Fruit fly (Drosophila melanogaster) whole organism, embryonic: ENCODE results near the gene CG17839.

Experiments used
- C15 ChIP-seq: fragments of 200-800 bp; sonication (Bioruptor generic); IDR thresholded peaks from 3 replicates; pipeline ENCODE4 v1.3.6; 2022; ENCODE audit warnings: missing biosample characterization, missing genetic modification characterization
- CG10366 ChIP-seq: fragments of 200-800 bp; sonication (Bioruptor generic); IDR thresholded peaks from 2 replicates; pipeline ENCODE4 v1.3.6; 2022; ENCODE audit warnings: missing biosample characterization, missing genetic modification characterization
- CG10565 ChIP-seq: fragments of 200-800 bp; sonication (Bioruptor generic); optimal IDR thresholded peaks from 3 replicates; lab custom pipeline; 2016; ENCODE audit warnings: missing biosample characterization, mild to moderate bottlenecking, missing genetic modification characterization
- CG12071 ChIP-seq: fragments of 200-800 bp; sonication (Bioruptor generic); optimal IDR thresholded peaks from 3 replicates; lab custom pipeline; 2018; ENCODE audit warnings: missing biosample characterization, mild to moderate bottlenecking, missing genetic modification characterization
- CG13424 ChIP-seq: fragments of 200-800 bp; sonication (Bioruptor generic); optimal IDR thresholded peaks from 2 replicates; lab custom pipeline; 2019; ENCODE audit warnings: missing biosample characterization, mild to moderate bottlenecking, missing genetic modification characterization, moderate library complexity
- CG14667 ChIP-seq: fragments of 200-800 bp; sonication (Bioruptor generic); IDR thresholded peaks from 2 replicates; pipeline ENCODE4 v1.3.6; 2022; ENCODE audit warnings: missing biosample characterization, missing genetic modification characterization
- CG15011 ChIP-seq: fragments of 200-800 bp; sonication (Bioruptor generic); optimal IDR thresholded peaks from 3 replicates; lab custom pipeline; 2018; ENCODE audit warnings: missing biosample characterization, mild to moderate bottlenecking, missing genetic modification characterization
- CG15073 ChIP-seq: fragments of 200-800 bp; sonication (Bioruptor generic); optimal IDR thresholded peaks from 2 replicates; lab custom pipeline; 2016; ENCODE audit warnings: missing biosample characterization, missing genetic modification characterization
- CG15696 ChIP-seq: fragments of 200-800 bp; sonication (Bioruptor generic); optimal IDR thresholded peaks from 2 replicates; lab custom pipeline; 2019; ENCODE audit warnings: missing biosample characterization, mild to moderate bottlenecking, missing genetic modification characterization, moderate library complexity
- CG17612 ChIP-seq: fragments of 200-800 bp; sonication (Bioruptor generic); IDR thresholded peaks from 2 replicates; pipeline ENCODE4 v1.3.6; 2022; ENCODE audit warnings: missing biosample characterization, missing genetic modification characterization
- CG2678 ChIP-seq: fragments of 200-800 bp; sonication (Bioruptor generic); optimal IDR thresholded peaks from 3 replicates; lab custom pipeline; 2019; ENCODE audit warnings: missing biosample characterization, mild to moderate bottlenecking, missing genetic modification characterization, moderate library complexity
- CG30020 ChIP-seq: fragments of 200-800 bp; optimal IDR thresholded peaks from 2 replicates; lab custom pipeline; 2019; ENCODE audit warnings: missing biosample characterization, mild to moderate bottlenecking, missing genetic modification characterization, moderate library complexity
- CG33557 ChIP-seq: fragments of 200-800 bp; sonication (Bioruptor generic); optimal IDR thresholded peaks from 2 replicates; lab custom pipeline; 2019; ENCODE audit warnings: missing biosample characterization, mild to moderate bottlenecking, missing genetic modification characterization, moderate library complexity
- CG34376 ChIP-seq: fragments of 200-800 bp; sonication (Bioruptor generic); optimal IDR thresholded peaks from 2 replicates; lab custom pipeline; 2018; ENCODE audit warnings: missing biosample characterization, mild to moderate bottlenecking, missing genetic modification characterization
- CG3726 ChIP-seq: fragments of 200-800 bp; sonication (Bioruptor generic); IDR thresholded peaks from 3 replicates; pipeline ENCODE4, ENCODE4 v1.3.6; 2022; ENCODE audit warnings: missing biosample characterization, missing genetic modification characterization
- CG5245 ChIP-seq: fragments of 200-800 bp; sonication (Bioruptor generic); optimal IDR thresholded peaks from 3 replicates; lab custom pipeline; 2016; ENCODE audit warnings: missing biosample characterization, missing genetic modification characterization
- CG7839 ChIP-seq: fragments of 200-800 bp; sonication (Bioruptor generic); optimal IDR thresholded peaks from 3 replicates; lab custom pipeline; 2018; ENCODE audit warnings: missing biosample characterization, mild to moderate bottlenecking, missing genetic modification characterization, moderate library complexity
- CG7987 ChIP-seq: fragments of 200-800 bp; sonication (Bioruptor generic); optimal IDR thresholded peaks from 2 replicates; lab custom pipeline; 2018; ENCODE audit warnings: missing biosample characterization, mild to moderate bottlenecking, missing genetic modification characterization, moderate library complexity
- CG9215 ChIP-seq: fragments of 200-800 bp; sonication (Bioruptor generic); IDR thresholded peaks from 2 replicates; pipeline ENCODE4 v1.3.6; 2022; ENCODE audit warnings: missing biosample characterization, missing genetic modification characterization
- CG9727 ChIP-seq: fragments of 200-800 bp; sonication (Bioruptor generic); optimal IDR thresholded peaks from 3 replicates; lab custom pipeline; 2017; ENCODE audit warnings: missing biosample characterization, mild to moderate bottlenecking, missing genetic modification characterization
- Deaf1 ChIP-seq: fragments of 200-800 bp; optimal IDR thresholded peaks from 3 replicates; lab custom pipeline; 2019; ENCODE audit warnings: missing biosample characterization, mild to moderate bottlenecking, missing genetic modification characterization, moderate library complexity
- Dip2 ChIP-seq: fragments of 200-800 bp; sonication (Bioruptor generic); IDR thresholded peaks from 2 replicates; pipeline ENCODE4 v1.3.6; 2022; ENCODE audit warnings: missing biosample characterization, missing genetic modification characterization
- H15 ChIP-seq: fragments of 200-800 bp; sonication (Bioruptor generic); IDR thresholded peaks from 3 replicates; pipeline ENCODE4 v1.3.6; 2022; ENCODE audit warnings: missing biosample characterization, missing genetic modification characterization
- Hr39 ChIP-seq: fragments of >200 bp; optimal IDR thresholded peaks from 2 replicates; lab custom pipeline; 2017
- Hr51 ChIP-seq, 2 experiments: fragments of 200-800 bp; sonication (Bioruptor generic); optimal IDR thresholded peaks; 2 replicates in 1 of 2; 3 replicates in 1 of 2; lab custom pipeline; 2016 to 2018; ENCODE audit warnings: missing biosample characterization in 2 of 2, missing genetic modification characterization in 2 of 2, mild to moderate bottlenecking in 1 of 2, moderate library complexity in 1 of 2
- Neu2 ChIP-seq: fragments of 200-800 bp; sonication (Bioruptor generic); optimal IDR thresholded peaks from 3 replicates; lab custom pipeline; 2016; ENCODE audit warnings: missing biosample characterization, missing genetic modification characterization, borderline replicate concordance
- Ssrp ChIP-seq: fragments of 200-800 bp; sonication (Bioruptor generic); optimal IDR thresholded peaks from 2 replicates; lab custom pipeline; 2018; ENCODE audit warnings: missing biosample characterization, mild to moderate bottlenecking, missing genetic modification characterization, moderate library complexity
- TFAM ChIP-seq: fragments of 200-800 bp; sonication (Bioruptor generic); optimal IDR thresholded peaks from 2 replicates; lab custom pipeline; 2017; ENCODE audit warnings: missing biosample characterization, missing genetic modification characterization, inconsistent platforms
- Xrp1 ChIP-seq: fragments of 200-800 bp; sonication (Bioruptor generic); IDR thresholded peaks from 2 replicates; pipeline ENCODE4 v1.3.6; 2022; ENCODE audit warnings: missing biosample characterization, missing genetic modification characterization
- ash1 ChIP-seq: fragments of 200-800 bp; sonication (Bioruptor generic); optimal IDR thresholded peaks from 2 replicates; lab custom pipeline; 2018; ENCODE audit warnings: missing biosample characterization, mild to moderate bottlenecking, missing genetic modification characterization
- bcd ChIP-seq: fragments of 200-800 bp; sonication (Bioruptor generic); optimal IDR thresholded peaks from 2 replicates; lab custom pipeline; 2017; ENCODE audit warnings: missing biosample characterization, mild to moderate bottlenecking, missing genetic modification characterization
- cwo ChIP-seq: fragments of 200-800 bp; sonication (Bioruptor generic); optimal IDR thresholded peaks from 3 replicates; lab custom pipeline; 2017; ENCODE audit warnings: missing biosample characterization, missing genetic modification characterization, mild to moderate bottlenecking, moderate library complexity, missing genetic modification reagents
- danr ChIP-seq: fragments of 200-800 bp; sonication (Bioruptor generic); IDR thresholded peaks from 2 replicates; pipeline ENCODE4 v1.3.6; 2022; ENCODE audit warnings: missing biosample characterization, missing genetic modification characterization
- dm ChIP-seq: fragments of 200-800 bp; sonication (Bioruptor generic); optimal IDR thresholded peaks from 3 replicates; lab custom pipeline; 2016; ENCODE audit warnings: missing biosample characterization, missing genetic modification characterization
- fd96Cb ChIP-seq: fragments of 200-800 bp; sonication (Bioruptor generic); optimal IDR thresholded peaks from 2 replicates; lab custom pipeline; 2018; ENCODE audit warnings: missing biosample characterization, mild to moderate bottlenecking, missing genetic modification characterization, moderate library complexity
- lov ChIP-seq, 2 experiments: fragments of 200-800 bp in 1 of 2; fragments of >200 bp in 1 of 2; sonication (Bioruptor generic) in 1 of 2; IDR thresholded peaks in 1 of 2; optimal IDR thresholded peaks in 1 of 2; 2 replicates in 1 of 2; 3 replicates in 1 of 2; pipeline versions ENCODE4 v1.3.6 to Lab custom; 2017 to 2022; ENCODE audit warnings: missing biosample characterization in 1 of 2, missing genetic modification characterization in 1 of 2
- maf-S ChIP-seq: fragments of 200-800 bp; sonication (Bioruptor generic); optimal IDR thresholded peaks from 2 replicates; lab custom pipeline; 2016; ENCODE audit warnings: missing biosample characterization, missing genetic modification characterization
- pb ChIP-seq: fragments of 200-800 bp; sonication (Bioruptor generic); optimal IDR thresholded peaks from 3 replicates; lab custom pipeline; 2016; ENCODE audit warnings: missing biosample characterization, missing genetic modification characterization
- pfk ChIP-seq: fragments of 200-800 bp; sonication (Bioruptor generic); optimal IDR thresholded peaks from 2 replicates; lab custom pipeline; 2018; ENCODE audit warnings: missing biosample characterization, mild to moderate bottlenecking, missing genetic modification characterization, moderate library complexity
- shn ChIP-seq: fragments of 200-800 bp; sonication (Bioruptor generic); optimal IDR thresholded peaks from 3 replicates; lab custom pipeline; 2016; ENCODE audit warnings: missing biosample characterization, missing genetic modification characterization
- trem ChIP-seq: fragments of 200-800 bp; optimal IDR thresholded peaks from 3 replicates; lab custom pipeline; 2019; ENCODE audit warnings: missing biosample characterization, mild to moderate bottlenecking, missing genetic modification characterization, moderate library complexity
- tup ChIP-seq: fragments of 200-800 bp; sonication (Bioruptor generic); optimal IDR thresholded peaks from 2 replicates; lab custom pipeline; 2016; ENCODE audit warnings: missing biosample characterization, mild to moderate bottlenecking, missing genetic modification characterization, moderate library complexity
- unpg ChIP-seq: fragments of 200-800 bp; sonication (Bioruptor generic); optimal IDR thresholded peaks from 3 replicates; lab custom pipeline; 2018; ENCODE audit warnings: missing biosample characterization, mild to moderate bottlenecking, missing genetic modification characterization, moderate library complexity
- vfl ChIP-seq: fragments of 200-800 bp; sonication (Bioruptor generic); optimal IDR thresholded peaks from 2 replicates; lab custom pipeline; 2016; ENCODE audit warnings: missing biosample characterization, missing genetic modification characterization
- vnd ChIP-seq: fragments of 200-800 bp; sonication (Bioruptor generic); IDR thresholded peaks from 3 replicates; pipeline ENCODE4 v1.3.6; 2022; ENCODE audit warnings: missing biosample characterization, missing genetic modification characterization; ENCODE audit not compliant: partially characterized antibody
- vvl ChIP-seq: fragments of 200-800 bp; sonication (Bioruptor generic); IDR thresholded peaks from 2 replicates; pipeline ENCODE4 v1.3.6; 2022; ENCODE audit warnings: missing biosample characterization, missing genetic modification characterization

Gene CG17839

DNA sequence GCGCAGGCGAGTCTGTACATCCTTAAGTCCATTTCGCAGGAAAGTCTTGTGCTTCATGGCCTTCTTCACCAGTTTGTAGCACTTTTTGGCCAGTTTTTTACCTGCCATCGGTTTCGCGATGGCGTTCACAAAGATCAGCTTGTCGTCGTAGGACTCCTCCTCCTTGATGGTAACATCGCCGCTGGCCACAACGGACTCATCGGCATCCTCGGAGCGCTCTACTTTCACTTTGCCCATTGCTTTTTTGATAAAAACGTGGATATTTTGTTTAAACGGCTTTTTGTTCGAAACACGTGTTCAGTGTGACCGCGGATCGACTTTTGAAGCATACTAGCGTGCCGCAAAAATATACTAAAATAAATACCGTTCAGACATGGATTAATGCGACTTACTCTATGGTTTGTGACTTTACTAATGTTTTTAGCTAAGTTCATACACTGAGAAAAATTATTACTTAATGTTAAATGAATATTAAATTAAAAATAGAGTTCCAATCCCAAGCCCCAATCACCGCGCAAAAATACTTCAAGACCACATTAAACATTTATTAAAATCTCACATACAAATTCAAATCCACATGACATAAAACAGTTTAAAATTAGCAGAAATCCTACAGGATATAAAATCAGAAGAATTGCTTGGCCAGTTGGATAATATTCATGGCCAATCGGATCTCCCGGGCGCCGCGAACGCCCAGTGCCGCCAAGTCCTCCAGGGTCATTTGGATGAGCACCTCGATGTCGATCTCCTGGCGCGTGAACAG, 2.9 kb upstream of the CG17839 start, which contains the start of gene NHP2 (continued):
- peak in 1 of 2 experiments; percentile 71 for TF ChIP-seq Hr51 (GFP tag; optimal IDR thresholded peaks at IDR 0.05; lab: Kevin White, UChicago)
- peak; percentile 59 for TF ChIP-seq CG17612 (GFP tag; lab: Robert Waterston, UW)
- TF ChIP-seq bcd (GFP tag; lab: Kevin White, UChicago): peak; percentile 90
- TF ChIP-seq pb (GFP tag; lab: Kevin White, UChicago): no peak
- peak; percentile 99 for TF ChIP-seq dm
- TF ChIP-seq CG10565 (GFP tag; lab: Kevin White, UChicago): peak; percentile 41
- peak; percentile 86 for TF ChIP-seq CG7839 (tag; lab: Kevin White, UChicago)
- TF ChIP-seq cwo: peak; percentile 86
- peak; percentile 31; the same call in 1 of the 2 replicates for TF ChIP-seq danr (GFP tag; lab: Robert Waterston, UW)
- peak; percentile 67 for TF ChIP-seq CG15696
- peak; percentile 70 for TF ChIP-seq Ssrp (tag; lab: Kevin White, UChicago)
- TF ChIP-seq CG10366 (GFP tag; lab: Robert Waterston, UW): peak; percentile 77
- TF ChIP-seq trem (tag; lab: Kevin White, UChicago): peak; percentile 88
- no peak; the same call in 1 of the 3 replicates for TF ChIP-seq H15 (GFP tag; lab: Robert Waterston, UW)
- TF ChIP-seq vfl (GFP tag; lab: Kevin White, UChicago): peak; percentile 62
- no peak for TF ChIP-seq CG2678 (tag; lab: Kevin White, UChicago)
- no peak for TF ChIP-seq Deaf1
- TF ChIP-seq Xrp1 (GFP tag; lab: Robert Waterston, UW): peak; percentile 88
- TF ChIP-seq CG9215 (GFP tag; lab: Robert Waterston, UW): peak; percentile 66; the same call in 1 of the 2 replicates
- peak; percentile 60 for TF ChIP-seq Neu2 (GFP tag; lab: Kevin White, UChicago)
- TF ChIP-seq Hr39 (lab: Kevin White, UChicago): no peak
- TF ChIP-seq CG33557 (GFP tag; lab: Kevin White, UChicago): peak; percentile 49
- no peak for TF ChIP-seq TFAM (GFP tag; lab: Kevin White, UChicago)
- TF ChIP-seq pfk (GFP tag; lab: Kevin White, UChicago): no peak
- peak; percentile 94 for TF ChIP-seq vvl (GFP tag; lab: Robert Waterston, UW)
- TF ChIP-seq CG12071 (GFP tag; lab: Kevin White, UChicago): no peak
- no peak for TF ChIP-seq CG15073 (GFP tag; lab: Kevin White, UChicago)
- peak; percentile 80 for TF ChIP-seq CG13424 (tag; lab: Kevin White, UChicago)
- TF ChIP-seq ash1: no peak
- no peak for TF ChIP-seq CG3726 (GFP tag; lab: Robert Waterston, UW)
- no peak for TF ChIP-seq CG15011 (GFP tag; lab: Kevin White, UChicago)
- TF ChIP-seq CG9727: peak; percentile 87
- peak; percentile 88 for TF ChIP-seq unpg (GFP tag; lab: Kevin White, UChicago)
- peak; percentile 52 for TF ChIP-seq maf-S (GFP tag; lab: Kevin White, UChicago)
- TF ChIP-seq vnd (GFP tag; lab: Robert Waterston, UW): no peak
- TF ChIP-seq fd96Cb (tag; lab: Kevin White, UChicago): peak; percentile 74
- peak; percentile 60 for TF ChIP-seq CG30020 (tag; lab: Kevin White, UChicago)
- TF ChIP-seq CG14667 (GFP tag; lab: Robert Waterston, UW): no peak; the same call in 1 of the 2 replicates
- peak; percentile 31 for TF ChIP-seq CG7987 (GFP tag; lab: Kevin White, UChicago)
- TF ChIP-seq Dip2: no peak
- no peak for TF ChIP-seq lov (optimal IDR thresholded peaks at IDR 0.05; lab: Kevin White, UChicago)
- TF ChIP-seq lov (GFP tag; IDR thresholded peaks at IDR 0.05; lab: Robert Waterston, UW): peak; percentile 84
- TF ChIP-seq CG5245: peak; percentile 78
- no peak for TF ChIP-seq C15 (GFP tag; lab: Robert Waterston, UW)
- TF ChIP-seq shn (GFP tag; lab: Kevin White, UChicago): peak; percentile 40
- peak; percentile 61 for TF ChIP-seq CG34376 (GFP tag; lab: Kevin White, UChicago)
- peak; percentile 63 for TF ChIP-seq tup (GFP tag; lab: Kevin White, UChicago)
